Worm (Caenorhabditis elegans) whole organism, midembryonic: Measurements from ENCODE around the gene cdk-1.

Source experiments
- T22C8.4 ChIP-seq: fragments of 200-800 bp; sonication (Bioruptor generic); IDR thresholded peaks from 2 replicates; pipeline ENCODE4 v1.3.6; 2022; ENCODE audit warnings: missing genetic modification characterization, missing compliant biosample characterization
- cog-1 ChIP-seq: sonication (generic microtip); optimal IDR thresholded peaks from 2 replicates; lab custom pipeline; 2016; ENCODE audit warnings: missing genetic modification characterization, missing compliant biosample characterization
- flt-1 ChIP-seq: fragments of 200-800 bp; sonication (Bioruptor generic); IDR thresholded peaks from 2 replicates; pipeline ENCODE4 v1.3.6; 2022; ENCODE audit warnings: missing genetic modification characterization, missing compliant biosample characterization
- med-1 ChIP-seq: sonication (generic microtip); optimal IDR thresholded peaks from 2 replicates; lab custom pipeline; 2017; ENCODE audit warnings: missing genetic modification characterization, mild to moderate bottlenecking, missing compliant biosample characterization, antibody characterized with exemption, missing genetic modification reagents; ENCODE audit not compliant: insufficient read depth
- ztf-23 ChIP-seq: fragments of 200-800 bp; sonication (Bioruptor generic); IDR thresholded peaks from 2 replicates; pipeline ENCODE4 v1.3.6; 2022; ENCODE audit warnings: missing genetic modification reagents, missing genetic modification characterization, missing compliant biosample characterization
- ztf-29 ChIP-seq: fragments of 200-800 bp; sonication (Bioruptor generic); IDR thresholded peaks from 2 replicates; pipeline ENCODE4 v1.3.6; 2022; ENCODE audit warnings: missing genetic modification reagents, missing genetic modification characterization, missing compliant biosample characterization

DNA sequence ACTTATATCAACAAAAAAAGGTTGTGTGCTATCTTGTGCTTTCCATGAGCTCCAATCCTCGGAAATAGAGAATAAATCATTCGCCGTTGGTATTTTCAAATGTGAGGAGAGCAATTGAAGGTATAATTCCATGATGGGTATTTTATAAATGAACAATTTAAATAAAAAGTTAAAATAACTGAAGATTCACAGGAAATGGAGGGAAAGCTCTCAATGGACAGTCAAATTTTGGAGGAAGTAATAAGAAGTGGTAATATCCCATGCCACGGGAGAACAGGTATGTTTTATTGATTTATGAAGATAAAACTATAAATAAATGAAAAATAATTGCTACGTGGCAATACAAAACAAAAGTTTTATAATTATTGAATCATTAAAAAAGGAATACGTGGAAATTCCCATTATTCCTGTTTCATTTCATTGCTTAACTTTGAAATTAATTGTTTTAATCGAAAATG lies 35.9 kb downstream of the cdk-1 start:
- no peak for TF ChIP-seq ztf-23
- TF ChIP-seq ztf-29 (GFP tag; lab: Robert Waterston, UW), result no peak
- no peak for TF ChIP-seq med-1 (GFP tag; lab: Kevin White, UChicago)
- no peak for TF ChIP-seq flt-1 (GFP tag; lab: Robert Waterston, UW)
- no peak for TF ChIP-seq cog-1
- TF ChIP-seq T22C8.4 (GFP tag; lab: Robert Waterston, UW), result no peak
